Fruit fly (Drosophila melanogaster) ovary, adult (tissue): ENCODE measurements around the gene Femcoat.

Experiments
- CG17801 ChIP-seq: fragments of 200-800 bp; optimal IDR thresholded peaks from 2 replicates; lab custom pipeline; 2019; ENCODE audit warnings: missing biosample characterization, mild to moderate bottlenecking, missing genetic modification characterization, moderate library complexity; ENCODE audit not compliant: partially characterized antibody

The Femcoat gene

dm6 chrX:4217870-4218269 lies 24.8 kb downstream of the Femcoat start, which contains the start of gene CG15570:
Gene CG15570, plus strand, starts transcription at chrX:4218170.
- TF ChIP-seq CG17801 (GFP tag; lab: Kevin White, UChicago) = no peak

dm6 chrX:4217294-4217693 lies 25.3 kb downstream of the Femcoat start, which contains the start of gene CG15571:
Gene CG15571, minus strand, starts transcription at chrX:4217394.
- no peak for TF ChIP-seq CG17801 (GFP tag; lab: Kevin White, UChicago)

- no peak for TF ChIP-seq CG17801 (GFP tag; lab: Kevin White, UChicago)
Measured at dm6 chrX:4214371-4214770, 28.3 kb downstream of the Femcoat start.

dm6 chrX:4212725-4213124 lies 29.9 kb downstream of the Femcoat start, which contains the start of gene CG43288:
Gene CG43288, plus strand, starts transcription at chrX:4213025.
- TF ChIP-seq CG17801 (GFP tag; lab: Kevin White, UChicago) = no peak

- TF ChIP-seq CG17801 (GFP tag; lab: Kevin White, UChicago) = no peak
Measured at dm6 chrX:4206764-4207163, 35.9 kb downstream of the Femcoat start.

dm6 chrX:4205346-4206178 lies 37.1 kb downstream of the Femcoat start, which contains the start of gene Fas2:
Gene Fas2, minus strand, starts transcription at chrX:4206093.
- peak; percentile 39 for TF ChIP-seq CG17801 (GFP tag; lab: Kevin White, UChicago)

dm6 chrX:4203713-4204447 lies 38.7 kb downstream of the Femcoat start:
- TF ChIP-seq CG17801 (GFP tag; lab: Kevin White, UChicago) = no peak

- peak; percentile 52 for TF ChIP-seq CG17801 (GFP tag; lab: Kevin White, UChicago)
Measured at dm6 chrX:4202235-4202794, 40.3 kb downstream of the Femcoat start.

- no peak for TF ChIP-seq CG17801 (GFP tag; lab: Kevin White, UChicago)
Measured at dm6 chrX:4200612-4201011, 42.0 kb downstream of the Femcoat start.

dm6 chrX:4198769-4199168 lies 43.9 kb downstream of the Femcoat start:
- TF ChIP-seq CG17801 (GFP tag; lab: Kevin White, UChicago) = no peak

- TF ChIP-seq CG17801 (GFP tag; lab: Kevin White, UChicago) = peak; percentile 20
Measured at dm6 chrX:4197463-4197862, 45.2 kb downstream of the Femcoat start.
